Worm (Caenorhabditis elegans) whole organism, late embryonic: ENCODE measurements around the gene F28C6.5.

Source experiments
- nfya-1 ChIP-seq: sonication (generic microtip); optimal IDR thresholded peaks from 2 replicates; lab custom pipeline; 2017; ENCODE audit warnings: missing genetic modification characterization, mild to moderate bottlenecking, missing compliant biosample characterization, antibody characterized with exemption, moderate library complexity
- nhr-11 ChIP-seq: fragments of 150-350 bp; optimal IDR thresholded peaks from 2 replicates; lab custom pipeline; 2014; ENCODE audit warnings: missing biosample characterization, missing genetic modification characterization
- tbx-7 ChIP-seq: sonication (generic microtip); optimal IDR thresholded peaks from 2 replicates; lab custom pipeline; 2016; ENCODE audit warnings: missing genotype, missing genetic modification characterization, missing compliant biosample characterization

DNA sequence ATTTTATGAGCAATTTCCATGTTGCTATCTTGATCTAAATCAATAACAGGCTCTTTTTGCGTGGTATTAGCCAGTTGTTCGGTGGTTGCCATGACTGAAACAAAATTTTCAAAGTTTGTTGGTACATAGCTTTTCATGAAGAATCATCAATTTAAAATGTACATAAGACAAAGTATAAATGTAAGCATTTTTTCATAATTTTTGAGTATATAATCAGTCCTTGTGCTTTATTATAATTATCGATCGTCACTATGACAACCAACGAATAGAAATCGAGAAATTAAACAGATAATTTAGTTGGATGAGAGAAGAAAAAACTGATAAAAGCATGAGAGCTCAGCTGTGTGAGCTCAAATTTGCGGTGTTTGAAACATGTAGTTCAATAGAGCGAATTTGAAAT lies 22.6 kb downstream of the F28C6.5 start, which contains the start of gene T22C8.3:
- TF ChIP-seq nfya-1 (no peak), tbx-7 (tag; lab: Kevin White, UChicago) (no peak), nhr-11 (tag; lab: Kevin White, UChicago) (no peak)
